Worm (Caenorhabditis elegans) whole organism, L2 larva: Measurements from ENCODE around the gene unc-34.

Experiments used
- C34F6.9 ChIP-seq: fragments of 150-350 bp; optimal IDR thresholded peaks from 2 replicates; lab custom pipeline; 2014; ENCODE audit warnings: missing biosample characterization, missing genetic modification characterization
- F13H6.1 ChIP-seq: sonication (generic microtip); optimal IDR thresholded peaks from 2 replicates; lab custom pipeline; 2016; ENCODE audit warnings: missing genetic modification characterization, missing compliant biosample characterization
- R02D3.7 ChIP-seq: fragments of 150-350 bp; optimal IDR thresholded peaks from 2 replicates; lab custom pipeline; 2014; ENCODE audit warnings: missing biosample characterization, missing genetic modification characterization
- Y55F3AM.14 ChIP-seq: fragments of 200-800 bp; sonication (Bioruptor generic); optimal IDR thresholded peaks from 2 replicates; lab custom pipeline; 2018; ENCODE audit warnings: mild to moderate bottlenecking, missing genetic modification characterization, missing compliant biosample characterization
- ZK546.5 ChIP-seq: sonication (generic microtip); optimal IDR thresholded peaks from 2 replicates; lab custom pipeline; 2017; ENCODE audit warnings: missing biosample characterization, missing genetic modification characterization
- alr-1 ChIP-seq: fragments of 150-350 bp; optimal IDR thresholded peaks from 2 replicates; lab custom pipeline; 2014; ENCODE audit warnings: missing biosample characterization, missing genetic modification characterization
- aly-2 ChIP-seq: fragments of 150-350 bp; optimal IDR thresholded peaks from 2 replicates; lab custom pipeline; 2014; ENCODE audit warnings: missing biosample characterization, missing genetic modification characterization
- ama-1 ChIP-seq: fragments of 150-350 bp; optimal IDR thresholded peaks from 2 replicates; lab custom pipeline; 2018; ENCODE audit warnings: inconsistent platforms
- blmp-1 ChIP-seq: sonication (generic microtip); optimal IDR thresholded peaks from 2 replicates; lab custom pipeline; 2017; ENCODE audit warnings: missing genetic modification characterization, mild to moderate bottlenecking, missing compliant biosample characterization, antibody characterized with exemption, moderate library complexity; ENCODE audit not compliant: insufficient read depth
- ceh-16 ChIP-seq: fragments of 150-350 bp; optimal IDR thresholded peaks from 2 replicates; lab custom pipeline; 2014; ENCODE audit warnings: missing biosample characterization, missing genetic modification characterization
- ceh-82 ChIP-seq: fragments of 150-350 bp; optimal IDR thresholded peaks from 2 replicates; lab custom pipeline; 2014; ENCODE audit warnings: missing biosample characterization, missing genetic modification characterization
- crh-2 ChIP-seq: sonication (generic microtip); optimal IDR thresholded peaks from 2 replicates; lab custom pipeline; 2017; ENCODE audit warnings: missing biosample characterization, missing genetic modification characterization
- dmd-4 ChIP-seq: sonication (generic microtip); optimal IDR thresholded peaks from 2 replicates; lab custom pipeline; 2017; ENCODE audit warnings: missing biosample characterization, missing genetic modification characterization
- egl-27 ChIP-seq: sonication (generic microtip); optimal IDR thresholded peaks from 3 replicates; lab custom pipeline; 2017; ENCODE audit warnings: missing biosample characterization, missing genetic modification reagents, missing genetic modification characterization
- elt-1 ChIP-seq: fragments of 150-350 bp; optimal IDR thresholded peaks from 2 replicates; lab custom pipeline; 2014; ENCODE audit warnings: missing biosample characterization, missing genetic modification characterization
- elt-3 ChIP-seq: sonication (generic microtip); optimal IDR thresholded peaks from 2 replicates; lab custom pipeline; 2017; ENCODE audit warnings: missing biosample characterization, missing genetic modification characterization
- fos-1 ChIP-seq: fragments of 150-350 bp; optimal IDR thresholded peaks from 2 replicates; lab custom pipeline; 2014; ENCODE audit warnings: missing biosample characterization, missing genetic modification characterization
- gmeb-1 ChIP-seq: fragments of 150-350 bp; optimal IDR thresholded peaks from 2 replicates; lab custom pipeline; 2014; ENCODE audit warnings: missing biosample characterization, missing genetic modification characterization
- lin-11 ChIP-seq: fragments of 150-350 bp; sonication (generic microtip); optimal IDR thresholded peaks from 2 replicates; lab custom pipeline; 2014; ENCODE audit warnings: missing biosample characterization, missing genetic modification characterization, inconsistent platforms, mixed read lengths
- lin-13 ChIP-seq: fragments of 150-350 bp; optimal IDR thresholded peaks from 2 replicates; lab custom pipeline; 2014; ENCODE audit warnings: missing biosample characterization, missing genetic modification reagents, missing genetic modification characterization
- lin-39 ChIP-seq: fragments of 150-350 bp; optimal IDR thresholded peaks from 2 replicates; lab custom pipeline; 2014; ENCODE audit warnings: missing biosample characterization, missing genetic modification reagents, missing genetic modification characterization
- lsy-2 ChIP-seq, 2 experiments: fragments of 150-350 bp in 1 of 2; sonication (generic microtip) in 1 of 2; optimal IDR thresholded peaks; 2 replicates each; lab custom pipeline; 2014 to 2017; ENCODE audit warnings: missing biosample characterization in 2 of 2, missing genetic modification characterization in 2 of 2
- mdl-1 ChIP-seq, 2 experiments: fragments of 150-350 bp in 1 of 2; sonication (generic microtip) in 1 of 2; optimal IDR thresholded peaks; 2 replicates each; lab custom pipeline; 2017; ENCODE audit warnings: missing biosample characterization in 2 of 2, missing genetic modification characterization in 2 of 2
- nhr-10 ChIP-seq: sonication (generic microtip); optimal IDR thresholded peaks from 2 replicates; lab custom pipeline; 2017; ENCODE audit warnings: missing biosample characterization, missing genetic modification characterization
- nhr-11 ChIP-seq: fragments of 150-350 bp; optimal IDR thresholded peaks from 2 replicates; lab custom pipeline; 2014; ENCODE audit warnings: missing biosample characterization, missing genetic modification characterization
- nhr-129 ChIP-seq: fragments of 150-350 bp; optimal IDR thresholded peaks from 2 replicates; lab custom pipeline; 2014; ENCODE audit warnings: missing biosample characterization, missing genetic modification characterization
- nhr-21 ChIP-seq: fragments of 150-350 bp; optimal IDR thresholded peaks from 2 replicates; lab custom pipeline; 2014; ENCODE audit warnings: missing biosample characterization, missing genetic modification characterization
- nhr-23 ChIP-seq: fragments of 150-350 bp; optimal IDR thresholded peaks from 2 replicates; lab custom pipeline; 2014; ENCODE audit warnings: missing biosample characterization, missing genetic modification reagents, missing genetic modification characterization
- nhr-237 ChIP-seq: fragments of 150-350 bp; optimal IDR thresholded peaks from 2 replicates; lab custom pipeline; 2014; ENCODE audit warnings: missing biosample characterization, missing genetic modification characterization
- nhr-25 ChIP-seq: fragments of 150-350 bp; sonication (generic microtip); optimal IDR thresholded peaks from 3 replicates; lab custom pipeline; 2014; ENCODE audit warnings: missing biosample characterization, missing genetic modification characterization
- nhr-6 ChIP-seq: fragments of 150-350 bp; optimal IDR thresholded peaks from 2 replicates; lab custom pipeline; 2014; ENCODE audit warnings: missing biosample characterization, missing genetic modification characterization
- sem-4 ChIP-seq: fragments of 150-350 bp; optimal IDR thresholded peaks from 2 replicates; lab custom pipeline; 2014; ENCODE audit warnings: missing biosample characterization, missing genetic modification reagents, missing genetic modification characterization
- skn-1 ChIP-seq: sonication (generic microtip); optimal IDR thresholded peaks from 2 replicates; lab custom pipeline; 2017; ENCODE audit warnings: missing biosample characterization, missing genetic modification characterization
- sma-3 ChIP-seq: sonication (generic microtip); optimal IDR thresholded peaks from 2 replicates; lab custom pipeline; 2016; ENCODE audit warnings: missing genetic modification reagents, missing genetic modification characterization, missing compliant biosample characterization
- sma-9 ChIP-seq, 2 experiments: fragments of 150-350 bp in 1 of 2; sonication (generic microtip) in 1 of 2; optimal IDR thresholded peaks; 2 replicates each; lab custom pipeline; 2014 to 2016; ENCODE audit warnings: missing genetic modification characterization in 2 of 2, mild to moderate bottlenecking in 1 of 2, missing biosample characterization in 1 of 2, missing compliant biosample characterization in 1 of 2, missing genetic modification reagents in 1 of 2, moderate library complexity in 1 of 2
- unc-39 ChIP-seq: fragments of 150-350 bp; optimal IDR thresholded peaks from 2 replicates; lab custom pipeline; 2014; ENCODE audit warnings: missing biosample characterization, missing genetic modification characterization
- unc-55 ChIP-seq: fragments of 150-350 bp; sonication (generic microtip); optimal IDR thresholded peaks from 3 replicates; lab custom pipeline; 2014; ENCODE audit warnings: missing biosample characterization, missing genetic modification reagents, missing genetic modification characterization
- unc-62 ChIP-seq: fragments of 150-350 bp; optimal IDR thresholded peaks from 2 replicates; lab custom pipeline; 2014; ENCODE audit warnings: missing biosample characterization, missing genetic modification reagents, missing genetic modification characterization
- zag-1 ChIP-seq: fragments of 150-350 bp; optimal IDR thresholded peaks from 2 replicates; lab custom pipeline; 2014; ENCODE audit warnings: missing biosample characterization, missing genetic modification characterization
- ztf-1 ChIP-seq: fragments of 200-800 bp; sonication (Bioruptor generic); conservative IDR thresholded peaks from 2 replicates; pipeline ENCODE4 v1.3.6; 2022; ENCODE audit warnings: missing genetic modification characterization, missing compliant biosample characterization
- ztf-11 ChIP-seq: sonication (generic microtip); optimal IDR thresholded peaks from 2 replicates; lab custom pipeline; 2017; ENCODE audit warnings: missing biosample characterization, missing genetic modification characterization
- ztf-4 ChIP-seq: fragments of 150-350 bp; optimal IDR thresholded peaks from 2 replicates; lab custom pipeline; 2014; ENCODE audit warnings: missing biosample characterization, missing genetic modification characterization

The unc-34 gene

ce11 chrV:990300-990699 lies 7.8 kb downstream of the unc-34 start:
- TF ChIP-seq ZK546.5 (tag; lab: Kevin White, UChicago): no peak

- TF ChIP-seq nhr-23 (tag; lab: Kevin White, UChicago) (no peak), nhr-129 (no peak), ztf-4 (tag; lab: Kevin White, UChicago) (no peak), ztf-11 (tag; lab: Kevin White, UChicago) (no peak), ama-1 (lab: Kevin White, UChicago) (no peak), C34F6.9 (no peak), nhr-25 (tag; lab: Kevin White, UChicago) (no peak), sem-4 (tag; lab: Kevin White, UChicago) (no peak), zag-1 (tag; lab: Kevin White, UChicago) (no peak), sma-3 (no peak), mdl-1 (tag; optimal IDR thresholded peaks at IDR 0.05; lab: Kevin White, UChicago) (no peak), nhr-10 (tag; lab: Kevin White, UChicago) (no peak), ZK546.5 (tag; lab: Kevin White, UChicago) (no peak), elt-3 (tag; lab: Kevin White, UChicago) (no peak), R02D3.7 (tag; lab: Kevin White, UChicago) (no peak), sma-9 (GFP tag; optimal IDR thresholded peaks at IDR 0.05; lab: Kevin White, UChicago) (no peak), sma-9 (tag; optimal IDR thresholded peaks at IDR 0.05; lab: Kevin White, UChicago) (no peak), crh-2 (tag; lab: Kevin White, UChicago) (no peak)
- TF ChIP-seq, all 48 proteins: peak for 0
These were observed 13.1 kb downstream of the unc-34 start for ce11 chrV:995635-996034.

ce11 chrV:1001163-1001562 lies 18.7 kb downstream of the unc-34 start:
- no peak for TF ChIP-seq elt-1 (tag; lab: Kevin White, UChicago)

- TF ChIP-seq nhr-129 (no peak), alr-1 (tag; lab: Kevin White, UChicago) (no peak), ztf-1 (GFP tag; lab: Robert Waterston, UW) (no peak), dmd-4 (tag; lab: Kevin White, UChicago) (no peak), unc-62 (GFP tag; lab: Kevin White, UChicago) (no peak), nhr-11 (tag; lab: Kevin White, UChicago) (no peak)
These were observed 20.9 kb downstream of the unc-34 start, which contains the start of gene Y50D4C.5 for ce11 chrV:1003400-1003799. Y50D4C.5 (minus strand) TSS chrV:1003744.

- TF ChIP-seq blmp-1 (tag; lab: Kevin White, UChicago) (no peak), unc-39 (tag; lab: Kevin White, UChicago) (no peak), nhr-6 (tag; lab: Kevin White, UChicago) (peak; percentile 31), ceh-82 (tag; lab: Kevin White, UChicago) (no peak), lin-13 (GFP tag; lab: Kevin White, UChicago) (no peak), lin-11 (tag; lab: Kevin White, UChicago) (no peak), nhr-23 (tag; lab: Kevin White, UChicago) (no peak), ZK546.5 (tag; lab: Kevin White, UChicago) (no peak), dmd-4 (tag; lab: Kevin White, UChicago) (no peak), zag-1 (tag; lab: Kevin White, UChicago) (no peak), C34F6.9 (peak; percentile 82), unc-55 (GFP tag; lab: Kevin White, UChicago) (peak; percentile 81), lsy-2 (tag; optimal IDR thresholded peaks at IDR 0.05; lab: Kevin White, UChicago) (peak; percentile 37 to 77), Y55F3AM.14 (GFP tag; lab: Kevin White, UChicago) (peak; percentile 51), ceh-16 (no peak), nhr-11 (tag; lab: Kevin White, UChicago) (no peak), egl-27 (tag; lab: Kevin White, UChicago) (no peak), elt-1 (tag; lab: Kevin White, UChicago) (no peak), lin-39 (tag; lab: Kevin White, UChicago) (no peak), skn-1 (tag; lab: Kevin White, UChicago) (no peak), nhr-10 (tag; lab: Kevin White, UChicago) (no peak), F13H6.1 (tag; lab: Kevin White, UChicago) (peak; percentile 75), nhr-237 (tag; lab: Kevin White, UChicago) (no peak), ztf-4 (tag; lab: Kevin White, UChicago) (no peak), nhr-129 (peak; percentile 49), crh-2 (tag; lab: Kevin White, UChicago) (peak; percentile 53), ztf-1 (GFP tag; lab: Robert Waterston, UW) (no peak), nhr-25 (tag; lab: Kevin White, UChicago) (peak; percentile 74), elt-3 (tag; lab: Kevin White, UChicago) (no peak), gmeb-1 (peak; percentile 52), sma-3 (peak; percentile 84), ama-1 (lab: Kevin White, UChicago) (no peak), aly-2 (no peak), nhr-21 (tag; lab: Kevin White, UChicago) (peak; percentile 11), fos-1 (tag; lab: Kevin White, UChicago) (peak; percentile 15)
These were observed 21.3 kb downstream of the unc-34 start for ce11 chrV:1003826-1004225.
